Fruit fly (Drosophila melanogaster) whole organism, embryonic: ENCODE measurements around the gene CG14803.
A peak's percentile ranks its signal among the peaks of the same experiment; 100 is the strongest.

ENCODE experiments used
- Adf1 ChIP-seq: fragments of 200-800 bp; sonication (Bioruptor generic); IDR thresholded peaks from 2 replicates; pipeline ENCODE4 v1.3.6; 2022; ENCODE audit warnings: missing biosample characterization, missing genetic modification characterization
- Bgb ChIP-seq: fragments of 200-800 bp; sonication (Bioruptor generic); IDR thresholded peaks from 2 replicates; pipeline ENCODE4 v1.3.6; 2022; ENCODE audit warnings: missing biosample characterization, missing genetic modification characterization; ENCODE audit not compliant: partially characterized antibody
- CG11247 ChIP-seq: fragments of 200-800 bp; sonication (Bioruptor generic); IDR thresholded peaks from 2 replicates; pipeline ENCODE4 v1.3.6; 2022; ENCODE audit warnings: missing biosample characterization, missing genetic modification characterization
- CG12299 ChIP-seq: fragments of 200-800 bp; sonication (Bioruptor generic); optimal IDR thresholded peaks from 2 replicates; lab custom pipeline; 2018; ENCODE audit warnings: missing biosample characterization, mild to moderate bottlenecking, missing genetic modification characterization
- CG13287 ChIP-seq: fragments of 200-800 bp; sonication (Bioruptor generic); IDR thresholded peaks from 2 replicates; pipeline ENCODE4 v1.3.6; 2022; ENCODE audit warnings: missing biosample characterization, missing genetic modification characterization; ENCODE audit not compliant: partially characterized antibody
- CG17328 ChIP-seq: fragments of 200-800 bp; sonication (Bioruptor generic); IDR thresholded peaks from 2 replicates; pipeline ENCODE4 v1.3.6; 2022; ENCODE audit warnings: missing biosample characterization, missing genetic modification characterization
- CG17568 ChIP-seq: fragments of 200-800 bp; sonication (Bioruptor generic); optimal IDR thresholded peaks from 2 replicates; lab custom pipeline; 2018; ENCODE audit warnings: missing biosample characterization, mild to moderate bottlenecking, missing genetic modification characterization, moderate library complexity
- CG2120 ChIP-seq: fragments of 200-800 bp; sonication (Bioruptor generic); optimal IDR thresholded peaks from 3 replicates; lab custom pipeline; 2016; ENCODE audit warnings: missing biosample characterization, missing genetic modification characterization
- CG3407 ChIP-seq: fragments of 200-800 bp; sonication (Bioruptor generic); optimal IDR thresholded peaks from 2 replicates; lab custom pipeline; 2018; ENCODE audit warnings: missing biosample characterization, mild to moderate bottlenecking, missing genetic modification characterization
- CG42726 ChIP-seq: fragments of 200-800 bp; sonication (Bioruptor generic); IDR thresholded peaks from 2 replicates; pipeline ENCODE4 v1.3.6; 2022; ENCODE audit warnings: missing biosample characterization, missing genetic modification characterization; ENCODE audit not compliant: partially characterized antibody
- CG4360 ChIP-seq: fragments of 200-800 bp; sonication (Bioruptor generic); IDR thresholded peaks from 2 replicates; pipeline ENCODE4 v1.3.6; 2022; ENCODE audit warnings: missing biosample characterization, missing genetic modification characterization
- CG6254 ChIP-seq: fragments of 200-800 bp; sonication (Bioruptor generic); optimal IDR thresholded peaks from 3 replicates; lab custom pipeline; 2017; ENCODE audit warnings: mild to moderate bottlenecking, missing biosample characterization, missing genetic modification reagents, missing genetic modification characterization
- CG7556 ChIP-seq: fragments of 200-800 bp; sonication (Bioruptor generic); optimal IDR thresholded peaks from 2 replicates; lab custom pipeline; 2017; ENCODE audit warnings: missing biosample characterization, mild to moderate bottlenecking, missing genetic modification characterization
- CG8290 ChIP-seq, 3 experiments: fragments of 200-800 bp; sonication (Bioruptor generic); optimal IDR thresholded peaks; 2 replicates each; lab custom pipeline; 2016 to 2019; ENCODE audit warnings: missing biosample characterization in 3 of 3, missing genetic modification characterization in 3 of 3, mild to moderate bottlenecking in 2 of 3, moderate library complexity in 1 of 3
- Deaf1 ChIP-seq: fragments of 200-800 bp; optimal IDR thresholded peaks from 3 replicates; lab custom pipeline; 2019; ENCODE audit warnings: missing biosample characterization, mild to moderate bottlenecking, missing genetic modification characterization, moderate library complexity
- Dll ChIP-seq: fragments of 200-800 bp; sonication (Bioruptor generic); IDR thresholded peaks from 4 replicates; pipeline ENCODE4 v1.3.6; 2022; ENCODE audit warnings: missing biosample characterization, missing genetic modification characterization; ENCODE audit not compliant: partially characterized antibody
- Ets97D ChIP-seq: fragments of 200-800 bp; sonication (Bioruptor generic); optimal IDR thresholded peaks from 3 replicates; lab custom pipeline; 2016; ENCODE audit warnings: missing biosample characterization, missing genetic modification characterization
- Fer2 ChIP-seq: fragments of 200-800 bp; sonication (Bioruptor generic); optimal IDR thresholded peaks from 2 replicates; lab custom pipeline; 2018; ENCODE audit warnings: missing biosample characterization, mild to moderate bottlenecking, missing genetic modification characterization, moderate library complexity
- HLH3B ChIP-seq: fragments of 200-800 bp; sonication (Bioruptor generic); IDR thresholded peaks from 2 replicates; pipeline ENCODE4 v1.3.6; 2022; ENCODE audit warnings: missing biosample characterization, missing genetic modification characterization
- Hand ChIP-seq: fragments of 200-800 bp; sonication (Bioruptor generic); optimal IDR thresholded peaks from 2 replicates; lab custom pipeline; 2017; ENCODE audit warnings: mild to moderate bottlenecking, missing biosample characterization, missing genetic modification reagents, missing genetic modification characterization
- Jarid2 ChIP-seq: fragments of 200-800 bp; sonication (Bioruptor generic); optimal IDR thresholded peaks from 3 replicates; lab custom pipeline; 2017; ENCODE audit warnings: mild to moderate bottlenecking, missing biosample characterization, missing genetic modification reagents, missing genetic modification characterization
- Max ChIP-seq: fragments of 200-800 bp; sonication (Bioruptor generic); optimal IDR thresholded peaks from 2 replicates; lab custom pipeline; 2016; ENCODE audit warnings: missing biosample characterization, mild to moderate bottlenecking, missing genetic modification characterization
- Opbp ChIP-seq: fragments of 200-800 bp; sonication (Bioruptor generic); IDR thresholded peaks from 3 replicates; pipeline ENCODE4 v1.3.6; 2022; ENCODE audit warnings: missing biosample characterization, missing genetic modification characterization; ENCODE audit not compliant: partially characterized antibody
- Poxn ChIP-seq: fragments of 200-800 bp; sonication (Bioruptor generic); IDR thresholded peaks from 2 replicates; pipeline ENCODE4 v1.3.6; 2022; ENCODE audit warnings: missing biosample characterization, missing genetic modification characterization
- Tbp ChIP-seq: fragments of >200 bp; optimal IDR thresholded peaks from 2 replicates; lab custom pipeline; 2018; ENCODE audit warnings: missing biosample characterization, missing genetic modification characterization
- abd-A ChIP-seq: fragments of 200-800 bp; sonication (Bioruptor generic); optimal IDR thresholded peaks from 3 replicates; lab custom pipeline; 2019; ENCODE audit warnings: missing biosample characterization, mild to moderate bottlenecking, missing genetic modification characterization, moderate library complexity
- amos ChIP-seq: fragments of 200-800 bp; sonication (Bioruptor generic); IDR thresholded peaks from 2 replicates; pipeline ENCODE4 v1.3.6; 2022; ENCODE audit warnings: missing biosample characterization, missing genetic modification characterization; ENCODE audit not compliant: partially characterized antibody
- ato ChIP-seq: fragments of 200-800 bp; sonication (Bioruptor generic); IDR thresholded peaks from 2 replicates; pipeline ENCODE4 v1.3.6; 2022; ENCODE audit warnings: missing biosample characterization, missing genetic modification characterization; ENCODE audit not compliant: partially characterized antibody
- bsh ChIP-seq, 2 experiments: fragments of 200-800 bp; sonication (Bioruptor generic); optimal IDR thresholded peaks; 2 replicates each; lab custom pipeline; 2017 to 2018; ENCODE audit warnings: mild to moderate bottlenecking in 2 of 2, missing biosample characterization in 2 of 2, missing genetic modification characterization in 2 of 2, moderate library complexity in 1 of 2
- cad ChIP-seq: fragments of >200 bp; optimal IDR thresholded peaks from 2 replicates; lab custom pipeline; 2017; ENCODE audit warnings: missing biosample characterization, missing genetic modification characterization
- fd96Cb ChIP-seq: fragments of 200-800 bp; sonication (Bioruptor generic); optimal IDR thresholded peaks from 2 replicates; lab custom pipeline; 2018; ENCODE audit warnings: missing biosample characterization, mild to moderate bottlenecking, missing genetic modification characterization, moderate library complexity
- gcm2 ChIP-seq: fragments of 200-800 bp; sonication (Bioruptor generic); optimal IDR thresholded peaks from 2 replicates; lab custom pipeline; 2016; ENCODE audit warnings: missing biosample characterization, missing genetic modification characterization
- nerfin-1 ChIP-seq: fragments of 200-800 bp; sonication (Bioruptor generic); optimal IDR thresholded peaks from 3 replicates; lab custom pipeline; 2019; ENCODE audit warnings: missing biosample characterization, mild to moderate bottlenecking, missing genetic modification characterization, moderate library complexity
- nerfin-2 ChIP-seq: fragments of 200-800 bp; sonication (Bioruptor generic); IDR thresholded peaks from 2 replicates; pipeline ENCODE4 v1.3.6; 2022; ENCODE audit warnings: missing biosample characterization, missing genetic modification characterization; ENCODE audit not compliant: partially characterized antibody
- sim ChIP-seq: fragments of 200-800 bp; sonication (Bioruptor generic); IDR thresholded peaks from 2 replicates; pipeline ENCODE4 v1.3.6; 2022; ENCODE audit warnings: missing biosample characterization, missing genetic modification characterization
- slou ChIP-seq: fragments of 200-800 bp; sonication (Bioruptor generic); optimal IDR thresholded peaks from 3 replicates; lab custom pipeline; 2016; ENCODE audit warnings: missing biosample characterization, missing genetic modification characterization

CG14803 gene

DNA sequence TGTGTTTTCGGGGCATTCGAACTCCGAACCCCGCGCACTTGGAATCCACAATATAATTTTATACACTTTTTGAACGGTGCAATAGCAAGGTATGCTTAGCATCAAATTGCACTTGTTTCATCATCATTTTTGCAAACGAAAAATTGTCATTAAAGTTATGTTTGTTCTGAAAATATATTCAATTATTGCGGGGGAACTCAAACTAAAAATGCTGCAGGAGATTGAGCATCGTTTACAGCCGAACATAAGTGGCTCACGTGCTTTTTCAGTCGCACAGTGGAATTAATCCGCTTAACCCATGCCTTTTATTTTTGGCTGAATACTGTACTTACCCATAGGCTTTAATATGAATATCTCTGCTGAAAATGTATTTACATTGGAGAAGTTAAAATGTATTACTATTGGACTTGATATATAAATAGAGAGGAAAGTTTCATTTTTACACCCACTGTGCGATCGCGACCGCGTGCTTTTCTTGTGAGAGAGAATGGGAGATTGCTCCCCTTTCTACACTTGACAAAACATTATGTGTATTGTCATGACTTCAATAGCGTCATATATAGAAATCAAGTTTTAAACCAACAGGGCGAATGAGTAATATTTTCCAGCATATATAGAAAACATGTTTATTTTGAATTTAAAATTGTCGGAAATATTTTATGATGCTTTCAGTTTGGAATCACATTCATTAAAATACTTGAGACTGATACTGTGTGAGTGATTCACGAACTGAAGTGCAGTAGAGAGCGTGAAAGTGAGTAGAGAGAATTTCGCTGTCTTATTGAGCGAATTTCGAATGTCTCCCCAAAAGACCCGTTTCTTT lies 38.1 kb upstream of the CG14803 start (continued):
- TF ChIP-seq CG4360 (GFP tag; lab: Robert Waterston, UW), result peak; percentile 77
- peak; percentile 95 for TF ChIP-seq gcm2 (GFP tag; lab: Kevin White, UChicago)
- peak; percentile 97 for TF ChIP-seq CG17328 (GFP tag; lab: Robert Waterston, UW)
- no peak for TF ChIP-seq cad (GFP tag; lab: Kevin White, UChicago)
- peak; percentile 98 for TF ChIP-seq CG2120 (GFP tag; lab: Kevin White, UChicago)
- peak; percentile 88 for TF ChIP-seq slou (GFP tag; lab: Kevin White, UChicago)
- TF ChIP-seq sim (GFP tag; lab: Robert Waterston, UW), result peak; percentile 94
- TF ChIP-seq Ets97D, result peak; percentile 82
- TF ChIP-seq ato (GFP tag; lab: Robert Waterston, UW), result no peak
- peak; percentile 97 for TF ChIP-seq fd96Cb
- peak; percentile 93 to 98 for TF ChIP-seq bsh (GFP tag; optimal IDR thresholded peaks at IDR 0.05; lab: Kevin White, UChicago)
- TF ChIP-seq Bgb (GFP tag; lab: Robert Waterston, UW), result peak; percentile 54
- peak; percentile 88 for TF ChIP-seq CG3407 (GFP tag; lab: Kevin White, UChicago)
- TF ChIP-seq CG12299 (tag; lab: Kevin White, UChicago), result peak; percentile 90
- TF ChIP-seq Adf1 (GFP tag; lab: Robert Waterston, UW), result peak; percentile 81
- TF ChIP-seq Opbp (GFP tag; lab: Robert Waterston, UW), result 0 out of 3 replicates have a peak, but pooled peaks have one; percentile 25
- TF ChIP-seq CG11247 (GFP tag; lab: Robert Waterston, UW), result peak; percentile 97
- peak; percentile 74 for TF ChIP-seq abd-A (tag; lab: Kevin White, UChicago)
- TF ChIP-seq Tbp (GFP tag; lab: Kevin White, UChicago), result no peak
- TF ChIP-seq HLH3B, result peak; percentile 98
- TF ChIP-seq Max, result peak; percentile 93
- TF ChIP-seq Fer2 (tag; lab: Kevin White, UChicago), result peak; percentile 88
- TF ChIP-seq Poxn (GFP tag; lab: Robert Waterston, UW), result peak; percentile 88
- TF ChIP-seq CG8290 (GFP tag; optimal IDR thresholded peaks at IDR 0.05; lab: Kevin White, UChicago), result peak; percentile 81
- peak in 1 of 2 experiments; percentile 99 for TF ChIP-seq CG8290 (tag; optimal IDR thresholded peaks at IDR 0.05; lab: Kevin White, UChicago)

DNA sequence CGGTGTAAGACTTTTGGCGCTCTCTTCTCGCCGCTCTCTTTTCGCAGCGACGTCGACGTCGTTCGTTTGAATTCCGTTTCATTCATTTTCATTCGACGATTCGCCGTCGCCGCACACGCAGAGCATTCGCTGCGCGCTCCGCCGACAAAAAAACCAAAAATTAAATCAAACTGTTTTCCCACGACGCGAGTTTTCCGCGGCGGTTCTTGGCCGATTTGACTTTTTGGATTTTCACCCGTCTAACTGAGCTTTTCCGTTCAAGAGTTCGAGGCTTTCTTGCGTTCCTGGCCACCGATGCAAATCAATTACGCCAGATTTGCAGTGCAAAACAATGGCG lies 37.5 kb upstream of the CG14803 start:
- TF ChIP-seq Adf1 (GFP tag; lab: Robert Waterston, UW), result peak; percentile 15
- peak; percentile 65; the same call in 1 of the 2 replicates for TF ChIP-seq CG42726
- TF ChIP-seq CG17568 (GFP tag; lab: Kevin White, UChicago), result no peak
- peak; percentile 12 for TF ChIP-seq Deaf1 (tag; lab: Kevin White, UChicago)
- TF ChIP-seq CG6254, result no peak
- TF ChIP-seq nerfin-1 (tag; lab: Kevin White, UChicago), result no peak
- peak; percentile 82 for TF ChIP-seq Jarid2 (GFP tag; lab: Kevin White, UChicago)
- TF ChIP-seq CG7556 (GFP tag; lab: Kevin White, UChicago), result peak; percentile 78
- 0 out of 2 replicates have a peak, but pooled peaks have one; percentile 42 for TF ChIP-seq nerfin-2 (GFP tag; lab: Robert Waterston, UW)
- TF ChIP-seq amos, result peak; percentile 36; the same call in 1 of the 2 replicates
- peak; percentile 53; the same call in 1 of the 2 replicates for TF ChIP-seq Bgb (GFP tag; lab: Robert Waterston, UW)
- TF ChIP-seq CG13287 (GFP tag; lab: Robert Waterston, UW), result peak; percentile 7; the same call in 1 of the 2 replicates
- 0 out of 4 replicates have a peak, but pooled peaks have one; percentile 8 for TF ChIP-seq Dll (GFP tag; lab: Robert Waterston, UW)
- TF ChIP-seq Hand (GFP tag; lab: Kevin White, UChicago), result peak; percentile 2
